Worm (Caenorhabditis elegans) whole organism, L4/young adult: Measurements from ENCODE around the gene C06E1.7.

ENCODE experiments used
- W03F9.2 ChIP-seq: fragments of 150-350 bp; optimal IDR thresholded peaks from 2 replicates; lab custom pipeline; 2014; ENCODE audit warnings: missing biosample characterization, missing genetic modification characterization
- dao-5 ChIP-seq: sonication (generic microtip); optimal IDR thresholded peaks from 2 replicates; lab custom pipeline; 2016; ENCODE audit warnings: missing genotype, missing genetic modification characterization, moderate library complexity, missing compliant biosample characterization
- him-1 ChIP-seq: sonication (generic microtip); optimal IDR thresholded peaks from 2 replicates; lab custom pipeline; 2016; ENCODE audit warnings: missing genotype, missing genetic modification reagents, missing genetic modification characterization, missing compliant biosample characterization

ce11 chrIII:8560836-8561235 is 32.7 kb downstream of the C06E1.7 start, which contains the start of gene acdh-6:
- TF ChIP-seq him-1 (tag; lab: Kevin White, UChicago) (no peak), W03F9.2 (tag; lab: Kevin White, UChicago) (no peak), dao-5 (no peak)
